Worm (Caenorhabditis elegans) whole organism, midembryonic: Measurements from ENCODE around the gene ufd-2.

Source experiments
- flt-1 ChIP-seq: fragments of 200-800 bp; sonication (Bioruptor generic); IDR thresholded peaks from 2 replicates; pipeline ENCODE4 v1.3.6; 2022; ENCODE audit warnings: missing genetic modification characterization, missing compliant biosample characterization
- klf-2 ChIP-seq: fragments of 200-800 bp; sonication (Bioruptor generic); conservative IDR thresholded peaks from 2 replicates; pipeline ENCODE4 v1.3.6; 2022; ENCODE audit warnings: missing genetic modification reagents, missing genetic modification characterization, missing compliant biosample characterization
- ref-1 ChIP-seq: fragments of 200-800 bp; sonication (Bioruptor generic); conservative IDR thresholded peaks from 2 replicates; pipeline ENCODE4 v1.3.6; 2022; ENCODE audit warnings: missing genetic modification reagents, missing genetic modification characterization, missing compliant biosample characterization
- tab-1 ChIP-seq: fragments of 200-800 bp; sonication (Bioruptor generic); IDR thresholded peaks from 2 replicates; pipeline ENCODE4 v1.3.6; 2022; ENCODE audit warnings: missing genetic modification characterization, missing compliant biosample characterization
- ztf-23 ChIP-seq: fragments of 200-800 bp; sonication (Bioruptor generic); IDR thresholded peaks from 2 replicates; pipeline ENCODE4 v1.3.6; 2022; ENCODE audit warnings: missing genetic modification reagents, missing genetic modification characterization, missing compliant biosample characterization
- ztf-29 ChIP-seq: fragments of 200-800 bp; sonication (Bioruptor generic); IDR thresholded peaks from 2 replicates; pipeline ENCODE4 v1.3.6; 2022; ENCODE audit warnings: missing genetic modification reagents, missing genetic modification characterization, missing compliant biosample characterization

DNA sequence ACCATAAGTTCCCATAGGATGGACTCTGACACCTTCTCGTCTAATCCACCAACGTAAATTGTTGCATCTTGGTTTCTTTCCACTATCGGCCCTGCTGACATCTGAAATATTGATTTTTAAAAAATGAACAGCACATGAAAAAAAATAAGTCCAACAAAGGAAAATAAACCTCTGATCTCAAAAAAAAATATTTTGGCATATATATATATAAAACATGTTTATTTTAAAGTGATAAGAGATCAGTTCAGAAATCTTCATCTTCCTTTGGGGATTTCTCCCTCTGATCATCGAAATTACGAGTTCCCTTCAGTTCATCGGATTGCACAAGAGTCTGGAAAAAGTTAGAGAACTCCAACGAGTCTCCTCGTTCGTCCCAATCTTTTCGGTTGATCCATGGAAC, 26.9 kb upstream of the ufd-2 start, which contains the start of gene sap-49:
- TF ChIP-seq ztf-29 (GFP tag; lab: Robert Waterston, UW) (no peak), ref-1 (no peak), tab-1 (GFP tag; lab: Robert Waterston, UW) (no peak), flt-1 (GFP tag; lab: Robert Waterston, UW) (no peak), ztf-23 (no peak), klf-2 (no peak)
